Worm (Caenorhabditis elegans) whole organism, early embryonic: ENCODE results near the gene F21F8.5.

Source experiments
- ets-7 ChIP-seq: sonication (generic microtip); optimal IDR thresholded peaks from 2 replicates; lab custom pipeline; 2016; ENCODE audit warnings: missing genotype, missing genetic modification characterization, missing compliant biosample characterization
- sea-1 ChIP-seq: fragments of 200-800 bp; sonication (Bioruptor generic); conservative IDR thresholded peaks from 2 replicates; pipeline ENCODE4 v1.3.6; 2022; ENCODE audit warnings: missing genetic modification characterization, missing compliant biosample characterization
- tbx-11 ChIP-seq: fragments of 200-800 bp; sonication (Bioruptor generic); IDR thresholded peaks from 2 replicates; pipeline ENCODE4 v1.3.6; 2022; ENCODE audit warnings: missing genetic modification characterization, missing compliant biosample characterization

ce11 chrV:8302522-8302921 lies 36.4 kb upstream of the F21F8.5 start, which contains the start of gene sel-9:
- TF ChIP-seq tbx-11 (GFP tag; lab: Robert Waterston, UW), result no peak
- no peak for TF ChIP-seq ets-7 (tag; lab: Kevin White, UChicago)
- no peak for TF ChIP-seq sea-1 (GFP tag; lab: Robert Waterston, UW)
